Worm (Caenorhabditis elegans): ENCODE results near the gene enpp-1.

ce11 chrV:12161157-12161556 lies 29.9 kb downstream of the enpp-1 start:
- TF ChIP-seq ztf-23 (GFP tag; IDR thresholded peaks at IDR 0.05) (no peak), ztf-29 (GFP tag; IDR thresholded peaks at IDR 0.05) (no peak), med-1 (GFP tag; optimal IDR thresholded peaks at IDR 0.05; ENCODE audit: insufficient read depth) (no peak), tab-1 (GFP tag; IDR thresholded peaks at IDR 0.05) (no peak)
